Worm (Caenorhabditis elegans) whole organism, L1 larva: ENCODE data around the gene C14C10.10.

Experiments used
- C04F5.9 ChIP-seq: sonication (generic microtip); optimal IDR thresholded peaks from 2 replicates; lab custom pipeline; 2016; ENCODE audit warnings: missing genetic modification characterization, missing compliant biosample characterization
- C34B4.2 ChIP-seq: sonication (generic microtip); optimal IDR thresholded peaks from 2 replicates; lab custom pipeline; 2017; ENCODE audit warnings: mild to moderate bottlenecking, missing genetic modification characterization, missing compliant biosample characterization
- F16B12.6 ChIP-seq: fragments of 150-350 bp; optimal IDR thresholded peaks from 2 replicates; lab custom pipeline; 2014; ENCODE audit warnings: missing biosample characterization, missing genetic modification characterization
- aha-1 ChIP-seq: fragments of 150-350 bp; optimal IDR thresholded peaks from 2 replicates; lab custom pipeline; 2014; ENCODE audit warnings: missing biosample characterization, missing genetic modification characterization
- blmp-1 ChIP-seq: fragments of 150-350 bp; optimal IDR thresholded peaks from 2 replicates; lab custom pipeline; 2014; ENCODE audit warnings: missing biosample characterization, missing genetic modification characterization
- ceh-63 ChIP-seq: fragments of 200-800 bp; sonication (Bioruptor generic); optimal IDR thresholded peaks from 2 replicates; lab custom pipeline; 2018; ENCODE audit warnings: mild to moderate bottlenecking, missing genetic modification characterization, missing compliant biosample characterization
- ceh-8 ChIP-seq: fragments of 200-800 bp; sonication (Bioruptor generic); optimal IDR thresholded peaks from 2 replicates; lab custom pipeline; 2018; ENCODE audit warnings: mild to moderate bottlenecking, missing genetic modification characterization, moderate library complexity, missing compliant biosample characterization
- ceh-82 ChIP-seq, 3 experiments: fragments of 150-350 bp in 1 of 3; sonication (generic microtip) in 2 of 3; optimal IDR thresholded peaks; 2 replicates each; lab custom pipeline; 2014 to 2017; ENCODE audit warnings: missing biosample characterization in 3 of 3, missing genetic modification characterization in 3 of 3
- ceh-88 ChIP-seq: fragments of 200-800 bp; sonication (Bioruptor generic); IDR thresholded peaks from 2 replicates; pipeline ENCODE4 v1.3.6; 2022; ENCODE audit warnings: missing genetic modification characterization, missing compliant biosample characterization
- ces-1 ChIP-seq: fragments of 150-350 bp; optimal IDR thresholded peaks from 2 replicates; lab custom pipeline; 2014; ENCODE audit warnings: missing biosample characterization, missing genetic modification reagents, missing genetic modification characterization
- dpl-1 ChIP-seq, 3 experiments: fragments of 150-350 bp in 2 of 3; sonication (generic microtip) in 1 of 3; optimal IDR thresholded peaks; 2 replicates each; lab custom pipeline; 2014 to 2017; ENCODE audit warnings: missing biosample characterization in 3 of 3, missing genetic modification characterization in 3 of 3, missing genetic modification reagents in 3 of 3
- dsc-1 ChIP-seq: sonication (generic microtip); optimal IDR thresholded peaks from 2 replicates; lab custom pipeline; 2016; ENCODE audit warnings: mild to moderate bottlenecking, missing genetic modification characterization, missing compliant biosample characterization
- elt-2 ChIP-seq: sonication (generic microtip); optimal IDR thresholded peaks from 2 replicates; lab custom pipeline; 2016; ENCODE audit warnings: missing genetic modification characterization, mild to moderate bottlenecking, inconsistent platforms, missing compliant biosample characterization, missing genetic modification reagents
- elt-3 ChIP-seq, 6 experiments: fragments of 150-350 bp in 1 of 6; sonication (generic microtip); optimal IDR thresholded peaks; 2 replicates each; lab custom pipeline; 2017 to 2018; ENCODE audit warnings: missing biosample characterization in 6 of 6, missing genetic modification characterization in 6 of 6, inconsistent platforms in 1 of 6
- ets-5 ChIP-seq: fragments of 200-800 bp; sonication (Bioruptor generic); IDR thresholded peaks from 2 replicates; pipeline ENCODE4 v1.3.6; 2022; ENCODE audit warnings: missing genetic modification characterization, missing compliant biosample characterization
- fos-1 ChIP-seq: fragments of 150-350 bp; optimal IDR thresholded peaks from 2 replicates; lab custom pipeline; 2014; ENCODE audit warnings: missing biosample characterization, missing genetic modification characterization
- grh-1 ChIP-seq: fragments of 200-800 bp; sonication (Bioruptor generic); IDR thresholded peaks from 2 replicates; pipeline ENCODE4 v1.3.6; 2022; ENCODE audit warnings: missing genetic modification reagents, missing genetic modification characterization, missing compliant biosample characterization
- hlh-4 ChIP-seq: sonication (generic microtip); optimal IDR thresholded peaks from 2 replicates; lab custom pipeline; 2016; ENCODE audit warnings: mild to moderate bottlenecking, missing genetic modification characterization, missing compliant biosample characterization
- hpl-2 ChIP-seq: fragments of 150-350 bp; optimal IDR thresholded peaks from 2 replicates; lab custom pipeline; 2014; ENCODE audit warnings: missing biosample characterization, missing genetic modification reagents, missing genetic modification characterization
- irx-1 ChIP-seq: sonication (generic microtip); optimal IDR thresholded peaks from 2 replicates; lab custom pipeline; 2016; ENCODE audit warnings: missing genetic modification characterization, missing compliant biosample characterization
- isw-1 ChIP-seq: fragments of 200-800 bp; sonication (Bioruptor generic); IDR thresholded peaks from 2 replicates; pipeline ENCODE4 v1.3.6; 2022; ENCODE audit warnings: missing genetic modification characterization, missing compliant biosample characterization
- jun-1 ChIP-seq: fragments of 150-350 bp; optimal IDR thresholded peaks from 2 replicates; lab custom pipeline; 2014; ENCODE audit warnings: missing biosample characterization, missing genetic modification reagents, missing genetic modification characterization
- lin-13 ChIP-seq: fragments of 150-350 bp; optimal IDR thresholded peaks from 2 replicates; lab custom pipeline; 2014; ENCODE audit warnings: missing biosample characterization, missing genetic modification reagents, missing genetic modification characterization
- lsy-2 ChIP-seq, 2 experiments: fragments of 150-350 bp; optimal IDR thresholded peaks; 2 replicates each; lab custom pipeline; 2014; ENCODE audit warnings: missing biosample characterization in 2 of 2, missing genetic modification characterization in 2 of 2
- mab-9 ChIP-seq: fragments of 200-800 bp; sonication (Bioruptor generic); IDR thresholded peaks from 2 replicates; pipeline ENCODE4 v1.3.6; 2022; ENCODE audit warnings: missing genetic modification reagents, missing genetic modification characterization, missing compliant biosample characterization
- mdl-1 ChIP-seq, 2 experiments: fragments of 150-350 bp; optimal IDR thresholded peaks; 2 replicates each; lab custom pipeline; 2014 to 2017; ENCODE audit warnings: missing biosample characterization in 2 of 2, missing genetic modification characterization in 2 of 2, inconsistent platforms in 1 of 2
- nhr-11 ChIP-seq: fragments of 150-350 bp; optimal IDR thresholded peaks from 2 replicates; lab custom pipeline; 2014; ENCODE audit warnings: missing biosample characterization, missing genetic modification characterization
- nhr-12 ChIP-seq: sonication (generic microtip); optimal IDR thresholded peaks from 2 replicates; lab custom pipeline; 2017; ENCODE audit warnings: missing biosample characterization, missing genetic modification characterization
- nhr-28 ChIP-seq: fragments of 150-350 bp; optimal IDR thresholded peaks from 2 replicates; lab custom pipeline; 2014; ENCODE audit warnings: missing biosample characterization, missing genetic modification characterization
- nhr-47 ChIP-seq: sonication (generic microtip); optimal IDR thresholded peaks from 2 replicates; lab custom pipeline; 2016; ENCODE audit warnings: mild to moderate bottlenecking, missing genetic modification characterization, moderate library complexity, missing compliant biosample characterization
- nhr-76 ChIP-seq: sonication (generic microtip); optimal IDR thresholded peaks from 2 replicates; lab custom pipeline; 2017; ENCODE audit warnings: missing biosample characterization, missing genetic modification characterization
- nhr-85 ChIP-seq: sonication (generic microtip); peaks from one replicate; lab custom pipeline; 2016; ENCODE audit warnings: missing genetic modification characterization, inconsistent platforms, missing compliant biosample characterization
- pag-3 ChIP-seq: sonication (generic microtip); optimal IDR thresholded peaks from 2 replicates; lab custom pipeline; 2017; ENCODE audit warnings: missing genetic modification characterization, mild to moderate bottlenecking, missing compliant biosample characterization, antibody characterized with exemption, borderline replicate concordance; ENCODE audit not compliant: insufficient read depth
- pax-3 ChIP-seq: fragments of 200-800 bp; sonication (Bioruptor generic); optimal IDR thresholded peaks from 2 replicates; lab custom pipeline; 2018; ENCODE audit warnings: mild to moderate bottlenecking, missing genetic modification characterization, moderate library complexity, missing compliant biosample characterization
- skn-1 ChIP-seq: fragments of 150-350 bp; optimal IDR thresholded peaks from 2 replicates; lab custom pipeline; 2014; ENCODE audit warnings: missing biosample characterization, missing genetic modification characterization
- snpc-4 ChIP-seq: fragments of 150-350 bp; optimal IDR thresholded peaks from 2 replicates; lab custom pipeline; 2014; ENCODE audit warnings: missing biosample characterization, missing genetic modification characterization
- snu-23 ChIP-seq: sonication (generic microtip); optimal IDR thresholded peaks from 2 replicates; lab custom pipeline; 2016; ENCODE audit warnings: missing genetic modification characterization, missing compliant biosample characterization
- swsn-7 ChIP-seq: sonication (generic microtip); optimal IDR thresholded peaks from 2 replicates; lab custom pipeline; 2016; ENCODE audit warnings: missing genetic modification characterization, missing compliant biosample characterization
- unc-130 ChIP-seq: fragments of 150-350 bp; optimal IDR thresholded peaks from 2 replicates; lab custom pipeline; 2017; ENCODE audit warnings: missing biosample characterization, missing genetic modification characterization, inconsistent platforms
- unc-86 ChIP-seq: sonication (generic microtip); optimal IDR thresholded peaks from 2 replicates; lab custom pipeline; 2016; ENCODE audit warnings: missing genetic modification characterization, missing compliant biosample characterization
- xbp-1 ChIP-seq: sonication (generic microtip); optimal IDR thresholded peaks from 2 replicates; lab custom pipeline; 2016; ENCODE audit warnings: missing genetic modification characterization, missing compliant biosample characterization
- zag-1 ChIP-seq: fragments of 150-350 bp; optimal IDR thresholded peaks from 2 replicates; lab custom pipeline; 2014; ENCODE audit warnings: missing biosample characterization, missing genetic modification characterization
- ztf-11 ChIP-seq, 2 experiments: sonication (generic microtip); optimal IDR thresholded peaks; 2 replicates each; lab custom pipeline; 2016 to 2017; ENCODE audit warnings: missing genetic modification characterization in 2 of 2, missing biosample characterization in 1 of 2, missing compliant biosample characterization in 1 of 2

The C14C10.10 gene

DNA sequence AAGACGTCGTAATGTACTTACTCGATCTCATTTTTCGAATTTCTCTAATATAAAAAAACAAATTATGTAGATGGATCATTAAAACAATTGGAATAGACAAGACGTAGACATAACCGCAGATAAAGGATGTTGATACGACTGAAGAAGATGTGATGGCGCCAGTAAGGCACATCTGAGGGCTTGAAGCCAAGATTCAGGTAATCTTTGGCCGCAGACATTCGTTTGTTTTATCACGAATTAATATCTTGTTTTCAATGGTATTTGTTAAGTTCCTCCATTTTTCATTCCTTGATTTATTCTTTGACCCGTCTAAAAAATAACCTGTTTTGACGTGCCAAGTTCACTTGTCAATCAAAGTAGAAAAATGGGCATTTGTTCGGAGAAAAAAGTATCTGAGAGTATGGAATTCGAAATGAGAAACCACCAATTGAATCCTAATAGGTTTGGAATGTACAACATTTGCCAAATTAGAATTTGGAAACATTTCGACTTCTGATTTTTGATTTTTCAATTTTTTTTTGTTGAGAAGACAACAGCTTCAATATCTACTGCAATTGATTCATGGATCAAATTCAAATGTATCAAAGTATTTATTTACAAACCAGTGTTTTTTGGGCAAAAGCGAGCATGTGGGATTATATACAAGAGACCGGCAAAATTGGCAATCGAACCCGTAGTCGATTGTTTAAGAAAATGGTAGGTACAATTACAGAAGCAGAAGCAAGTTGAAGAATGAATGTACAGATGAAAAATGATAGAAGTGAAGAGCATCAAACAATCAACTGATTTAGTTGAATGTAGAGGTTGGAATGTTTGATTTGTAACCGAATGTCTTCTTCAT lies 47.1 kb downstream of the C14C10.10 start (continued):
- TF ChIP-seq jun-1 (tag; lab: Kevin White, UChicago) (peak; percentile 31), swsn-7 (tag; lab: Kevin White, UChicago) (no peak), C04F5.9 (tag; lab: Kevin White, UChicago) (no peak), fos-1 (tag; lab: Kevin White, UChicago) (no peak), F16B12.6 (tag; lab: Kevin White, UChicago) (no peak), nhr-12 (tag; lab: Kevin White, UChicago) (no peak), nhr-28 (tag; lab: Kevin White, UChicago) (no peak), grh-1 (GFP tag; lab: Robert Waterston, UW) (peak; percentile 63; the same call in 1 of the 2 replicates), ceh-88 (GFP tag; lab: Robert Waterston, UW) (no peak), unc-130 (tag; lab: Kevin White, UChicago) (peak; percentile 85), ets-5 (GFP tag; lab: Robert Waterston, UW) (no peak), ztf-11 (tag; optimal IDR thresholded peaks at IDR 0.05; lab: Kevin White, UChicago) (no peak), dpl-1 (GFP tag; optimal IDR thresholded peaks at IDR 0.05; lab: Kevin White, UChicago) (peak in 1 of 3 experiments; percentile 5), C34B4.2 (tag; lab: Kevin White, UChicago) (no peak), ceh-82 (tag; optimal IDR thresholded peaks at IDR 0.05; lab: Kevin White, UChicago) (no peak), lin-13 (GFP tag; lab: Kevin White, UChicago) (no peak), snu-23 (GFP tag; lab: Kevin White, UChicago) (peak; percentile 20), pax-3 (peak; percentile 55), unc-86 (tag; lab: Kevin White, UChicago) (no peak), hlh-4 (no peak), mab-9 (GFP tag; lab: Robert Waterston, UW) (no peak), ceh-63 (GFP tag; lab: Kevin White, UChicago) (no peak), elt-2 (tag; lab: Kevin White, UChicago) (no peak), nhr-47 (peak; percentile 31), zag-1 (tag; lab: Kevin White, UChicago) (no peak), mdl-1 (tag; optimal IDR thresholded peaks at IDR 0.05; lab: Kevin White, UChicago) (no peak), irx-1 (no peak), lsy-2 (tag; optimal IDR thresholded peaks at IDR 0.05; lab: Kevin White, UChicago) (peak in 1 of 2 experiments; percentile 58), skn-1 (tag; lab: Kevin White, UChicago) (no peak), snpc-4 (tag; lab: Kevin White, UChicago) (no peak), dsc-1 (tag; lab: Kevin White, UChicago) (peak; percentile 21), elt-3 (tag; optimal IDR thresholded peaks at IDR 0.05; lab: Kevin White, UChicago) (peak in 5 of 6 experiments; percentile 34 to 72 (median 55)), nhr-85 (peak; percentile 94)

DNA sequence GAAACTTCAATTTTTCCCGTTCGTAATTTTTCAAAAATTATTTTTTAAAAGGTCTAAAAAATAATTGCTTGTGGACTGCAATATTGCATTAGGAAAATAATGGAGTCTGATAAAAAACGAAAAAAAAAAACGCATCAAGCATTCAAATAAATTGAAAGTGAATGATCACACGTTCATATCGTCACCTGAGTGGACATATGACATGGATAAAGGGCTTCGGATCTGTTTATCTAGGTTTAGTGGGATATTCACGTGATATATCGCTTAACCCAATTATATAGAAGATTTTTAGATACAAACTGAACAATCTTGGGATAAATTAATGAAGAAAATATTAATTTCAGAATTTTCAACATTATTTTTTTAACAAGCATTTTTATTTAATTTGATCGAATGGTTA lies 48.2 kb downstream of the C14C10.10 start:
- peak; percentile 26 for TF ChIP-seq nhr-47
- TF ChIP-seq elt-3 (tag; optimal IDR thresholded peaks at IDR 0.05; lab: Kevin White, UChicago): peak in 1 of 6 experiments; percentile 12
- no peak for TF ChIP-seq nhr-76 (tag; lab: Kevin White, UChicago)
- TF ChIP-seq elt-2 (tag; lab: Kevin White, UChicago): no peak
- TF ChIP-seq xbp-1 (tag; lab: Kevin White, UChicago): no peak
- no peak for TF ChIP-seq nhr-11 (tag; lab: Kevin White, UChicago)
- no peak for TF ChIP-seq ces-1 (GFP tag; lab: Kevin White, UChicago)
- TF ChIP-seq nhr-12 (tag; lab: Kevin White, UChicago): no peak
- TF ChIP-seq snu-23 (GFP tag; lab: Kevin White, UChicago): peak; percentile 14
- no peak for TF ChIP-seq fos-1 (tag; lab: Kevin White, UChicago)
- TF ChIP-seq hpl-2 (GFP tag; lab: Kevin White, UChicago): no peak
- TF ChIP-seq ceh-8 (GFP tag; lab: Kevin White, UChicago): no peak
- TF ChIP-seq blmp-1 (tag; lab: Kevin White, UChicago): peak; percentile 70
- TF ChIP-seq aha-1 (tag; lab: Kevin White, UChicago): no peak
- TF ChIP-seq lsy-2 (tag; optimal IDR thresholded peaks at IDR 0.05; lab: Kevin White, UChicago): no peak
- TF ChIP-seq pag-3 (tag; lab: Kevin White, UChicago): no peak
- no peak for TF ChIP-seq isw-1 (GFP tag; lab: Robert Waterston, UW)
- peak; percentile 86 for TF ChIP-seq dsc-1 (tag; lab: Kevin White, UChicago)
- peak; percentile 16 for TF ChIP-seq nhr-85
- peak; percentile 43 for TF ChIP-seq pax-3
- TF ChIP-seq unc-86 (tag; lab: Kevin White, UChicago): no peak
